Worm (Caenorhabditis elegans) whole organism, L2 larva: ENCODE data around the gene rig-3.

Experiments used
- ZK546.5 ChIP-seq: sonication (generic microtip); optimal IDR thresholded peaks from 2 replicates; lab custom pipeline; 2017; ENCODE audit warnings: missing biosample characterization, missing genetic modification characterization
- mdl-1 ChIP-seq, 2 experiments: fragments of 150-350 bp in 1 of 2; sonication (generic microtip) in 1 of 2; optimal IDR thresholded peaks; 2 replicates each; lab custom pipeline; 2017; ENCODE audit warnings: missing biosample characterization in 2 of 2, missing genetic modification characterization in 2 of 2

ce11 chrX:6867707-6868106 lies 14.3 kb downstream of the rig-3 start:
- TF ChIP-seq ZK546.5 (tag; lab: Kevin White, UChicago), result no peak
- TF ChIP-seq mdl-1 (tag; optimal IDR thresholded peaks at IDR 0.05; lab: Kevin White, UChicago), result no peak
